Worm (Caenorhabditis elegans) whole organism, midembryonic: ENCODE measurements around the gene F18A1.7.

Experiments
- T22C8.4 ChIP-seq: fragments of 200-800 bp; sonication (Bioruptor generic); IDR thresholded peaks from 2 replicates; pipeline ENCODE4 v1.3.6; 2022; ENCODE audit warnings: missing genetic modification characterization, missing compliant biosample characterization
- cog-1 ChIP-seq: sonication (generic microtip); optimal IDR thresholded peaks from 2 replicates; lab custom pipeline; 2016; ENCODE audit warnings: missing genetic modification characterization, missing compliant biosample characterization
- flt-1 ChIP-seq: fragments of 200-800 bp; sonication (Bioruptor generic); IDR thresholded peaks from 2 replicates; pipeline ENCODE4 v1.3.6; 2022; ENCODE audit warnings: missing genetic modification characterization, missing compliant biosample characterization
- klf-2 ChIP-seq: fragments of 200-800 bp; sonication (Bioruptor generic); conservative IDR thresholded peaks from 2 replicates; pipeline ENCODE4 v1.3.6; 2022; ENCODE audit warnings: missing genetic modification reagents, missing genetic modification characterization, missing compliant biosample characterization
- med-1 ChIP-seq: sonication (generic microtip); optimal IDR thresholded peaks from 2 replicates; lab custom pipeline; 2017; ENCODE audit warnings: missing genetic modification characterization, mild to moderate bottlenecking, missing compliant biosample characterization, antibody characterized with exemption, missing genetic modification reagents; ENCODE audit not compliant: insufficient read depth
- ref-1 ChIP-seq: fragments of 200-800 bp; sonication (Bioruptor generic); conservative IDR thresholded peaks from 2 replicates; pipeline ENCODE4 v1.3.6; 2022; ENCODE audit warnings: missing genetic modification reagents, missing genetic modification characterization, missing compliant biosample characterization
- tab-1 ChIP-seq: fragments of 200-800 bp; sonication (Bioruptor generic); IDR thresholded peaks from 2 replicates; pipeline ENCODE4 v1.3.6; 2022; ENCODE audit warnings: missing genetic modification characterization, missing compliant biosample characterization
- ztf-23 ChIP-seq: fragments of 200-800 bp; sonication (Bioruptor generic); IDR thresholded peaks from 2 replicates; pipeline ENCODE4 v1.3.6; 2022; ENCODE audit warnings: missing genetic modification reagents, missing genetic modification characterization, missing compliant biosample characterization
- ztf-29 ChIP-seq: fragments of 200-800 bp; sonication (Bioruptor generic); IDR thresholded peaks from 2 replicates; pipeline ENCODE4 v1.3.6; 2022; ENCODE audit warnings: missing genetic modification reagents, missing genetic modification characterization, missing compliant biosample characterization

F18A1.7 gene

ce11 chrII:7643214-7643613, 20.3 kb downstream of the F18A1.7 start:
- TF ChIP-seq cog-1 (no peak), flt-1 (GFP tag; lab: Robert Waterston, UW) (no peak), med-1 (GFP tag; lab: Kevin White, UChicago) (no peak), tab-1 (GFP tag; lab: Robert Waterston, UW) (no peak), klf-2 (GFP tag; lab: Robert Waterston, UW) (no peak), ref-1 (GFP tag; lab: Robert Waterston, UW) (no peak), ztf-23 (GFP tag; lab: Robert Waterston, UW) (no peak), T22C8.4 (GFP tag; lab: Robert Waterston, UW) (no peak), ztf-29 (no peak)

- TF ChIP-seq cog-1 (peak; percentile 17), ref-1 (GFP tag; lab: Robert Waterston, UW) (no peak), klf-2 (GFP tag; lab: Robert Waterston, UW) (no peak), T22C8.4 (GFP tag; lab: Robert Waterston, UW) (no peak), ztf-29 (no peak), tab-1 (GFP tag; lab: Robert Waterston, UW) (no peak), med-1 (GFP tag; lab: Kevin White, UChicago) (no peak), ztf-23 (GFP tag; lab: Robert Waterston, UW) (no peak), flt-1 (GFP tag; lab: Robert Waterston, UW) (peak; percentile 58)
Measured at ce11 chrII:7642016-7642653, 21.4 kb downstream of the F18A1.7 start.

- no peak for TF ChIP-seq med-1 (GFP tag; lab: Kevin White, UChicago)
- TF ChIP-seq ref-1 (GFP tag; lab: Robert Waterston, UW): no peak
- no peak for TF ChIP-seq cog-1
- TF ChIP-seq T22C8.4 (GFP tag; lab: Robert Waterston, UW): no peak
- no peak for TF ChIP-seq ztf-29
- no peak for TF ChIP-seq klf-2 (GFP tag; lab: Robert Waterston, UW)
- TF ChIP-seq tab-1 (GFP tag; lab: Robert Waterston, UW): no peak
- no peak for TF ChIP-seq ztf-23 (GFP tag; lab: Robert Waterston, UW)
- no peak for TF ChIP-seq flt-1 (GFP tag; lab: Robert Waterston, UW)
Measured at ce11 chrII:7640161-7640841, 23.3 kb downstream of the F18A1.7 start.

ce11 chrII:7639036-7639435, 24.5 kb downstream of the F18A1.7 start:
- TF ChIP-seq ref-1 (GFP tag; lab: Robert Waterston, UW): no peak
- no peak for TF ChIP-seq tab-1 (GFP tag; lab: Robert Waterston, UW)
- TF ChIP-seq med-1 (GFP tag; lab: Kevin White, UChicago): no peak
- TF ChIP-seq ztf-23 (GFP tag; lab: Robert Waterston, UW): no peak
- TF ChIP-seq T22C8.4 (GFP tag; lab: Robert Waterston, UW): no peak
- TF ChIP-seq klf-2 (GFP tag; lab: Robert Waterston, UW): no peak
- TF ChIP-seq cog-1: no peak

- TF ChIP-seq flt-1 (GFP tag; lab: Robert Waterston, UW) (no peak), ztf-29 (no peak), ref-1 (GFP tag; lab: Robert Waterston, UW) (no peak)
Measured at ce11 chrII:7636941-7637340, 26.6 kb downstream of the F18A1.7 start.

ce11 chrII:7635296-7635695, 28.3 kb downstream of the F18A1.7 start:
- TF ChIP-seq cog-1: no peak
- no peak for TF ChIP-seq ref-1 (GFP tag; lab: Robert Waterston, UW)
- no peak for TF ChIP-seq flt-1 (GFP tag; lab: Robert Waterston, UW)

- no peak for TF ChIP-seq cog-1
- no peak for TF ChIP-seq klf-2 (GFP tag; lab: Robert Waterston, UW)
- no peak for TF ChIP-seq med-1 (GFP tag; lab: Kevin White, UChicago)
- no peak for TF ChIP-seq tab-1 (GFP tag; lab: Robert Waterston, UW)
- TF ChIP-seq flt-1 (GFP tag; lab: Robert Waterston, UW): no peak
- no peak for TF ChIP-seq ref-1 (GFP tag; lab: Robert Waterston, UW)
- no peak for TF ChIP-seq ztf-29
- TF ChIP-seq ztf-23 (GFP tag; lab: Robert Waterston, UW): no peak
- no peak for TF ChIP-seq T22C8.4 (GFP tag; lab: Robert Waterston, UW)
Measured at ce11 chrII:7631677-7632210, 31.8 kb downstream of the F18A1.7 start.

- no peak for TF ChIP-seq ref-1 (GFP tag; lab: Robert Waterston, UW)
- no peak for TF ChIP-seq T22C8.4 (GFP tag; lab: Robert Waterston, UW)
- TF ChIP-seq klf-2 (GFP tag; lab: Robert Waterston, UW): no peak
- no peak for TF ChIP-seq tab-1 (GFP tag; lab: Robert Waterston, UW)
- peak; percentile 39 for TF ChIP-seq cog-1
- no peak for TF ChIP-seq ztf-23 (GFP tag; lab: Robert Waterston, UW)
- TF ChIP-seq med-1 (GFP tag; lab: Kevin White, UChicago): no peak
- no peak for TF ChIP-seq flt-1 (GFP tag; lab: Robert Waterston, UW)
- peak; percentile 58; the same call in 1 of the 2 replicates for TF ChIP-seq ztf-29
Measured at ce11 chrII:7631171-7631570, 32.4 kb downstream of the F18A1.7 start.

- TF ChIP-seq flt-1 (GFP tag; lab: Robert Waterston, UW) (no peak), ref-1 (GFP tag; lab: Robert Waterston, UW) (no peak), klf-2 (GFP tag; lab: Robert Waterston, UW) (no peak), med-1 (GFP tag; lab: Kevin White, UChicago) (no peak), ztf-23 (GFP tag; lab: Robert Waterston, UW) (no peak), T22C8.4 (GFP tag; lab: Robert Waterston, UW) (no peak), tab-1 (GFP tag; lab: Robert Waterston, UW) (no peak), ztf-29 (no peak), cog-1 (no peak)
Measured at ce11 chrII:7630052-7630451, 33.5 kb downstream of the F18A1.7 start.
